Fruit fly (Drosophila melanogaster) whole organism, prepupa: ENCODE results near the gene CG34268.

ENCODE experiments used
- Blimp-1 ChIP-seq: fragments of 200-800 bp; sonication (Bioruptor generic); optimal IDR thresholded peaks from 3 replicates; lab custom pipeline; 2017; ENCODE audit warnings: missing biosample characterization, missing genetic modification characterization, mild to moderate bottlenecking, moderate library complexity, missing genetic modification reagents
- CG10631 ChIP-seq: fragments of 200-800 bp; sonication (Bioruptor generic); optimal IDR thresholded peaks from 2 replicates; lab custom pipeline; 2016; ENCODE audit warnings: missing biosample characterization, missing genetic modification characterization
- CG10669 ChIP-seq: fragments of 200-800 bp; sonication (Bioruptor generic); optimal IDR thresholded peaks from 3 replicates; lab custom pipeline; 2018; ENCODE audit warnings: missing biosample characterization, mild to moderate bottlenecking, missing genetic modification characterization, moderate library complexity
- CG11294 ChIP-seq: fragments of 200-800 bp; sonication (Bioruptor generic); IDR thresholded peaks from 2 replicates; pipeline ENCODE4 v1.3.6; 2022; ENCODE audit warnings: missing biosample characterization, missing genetic modification characterization
- CG11762 ChIP-seq: fragments of 200-800 bp; sonication (Bioruptor generic); optimal IDR thresholded peaks from 3 replicates; lab custom pipeline; 2016; ENCODE audit warnings: missing biosample characterization, missing genetic modification characterization; ENCODE audit not compliant: insufficient read depth
- CG11902 ChIP-seq: fragments of 200-800 bp; sonication (Bioruptor generic); optimal IDR thresholded peaks from 3 replicates; lab custom pipeline; 2016; ENCODE audit warnings: missing biosample characterization, missing genetic modification characterization
- CG1621 ChIP-seq: fragments of 200-800 bp; sonication (Bioruptor generic); optimal IDR thresholded peaks from 3 replicates; lab custom pipeline; 2018; ENCODE audit warnings: missing biosample characterization, mild to moderate bottlenecking, missing genetic modification characterization
- CG16779 ChIP-seq: fragments of 200-800 bp; sonication (Bioruptor generic); optimal IDR thresholded peaks from 3 replicates; lab custom pipeline; 2017; ENCODE audit warnings: missing biosample characterization, mild to moderate bottlenecking, missing genetic modification characterization
- CG3032 ChIP-seq: fragments of 200-800 bp; optimal IDR thresholded peaks from 2 replicates; lab custom pipeline; 2019; ENCODE audit warnings: missing biosample characterization, mild to moderate bottlenecking, missing genetic modification characterization, moderate library complexity
- CG31627 ChIP-seq: fragments of 200-800 bp; sonication (Bioruptor generic); optimal IDR thresholded peaks from 3 replicates; lab custom pipeline; 2016; ENCODE audit warnings: missing biosample characterization, missing genetic modification characterization
- CG3919 ChIP-seq: fragments of 200-800 bp; sonication (Bioruptor generic); optimal IDR thresholded peaks from 3 replicates; lab custom pipeline; 2016; ENCODE audit warnings: missing biosample characterization, missing genetic modification characterization
- CG6163 ChIP-seq: fragments of 200-800 bp; sonication (Bioruptor generic); IDR thresholded peaks from 3 replicates; pipeline ENCODE4 v1.3.6; 2022; ENCODE audit warnings: missing biosample characterization, missing genetic modification characterization
- CG6276 ChIP-seq: fragments of 200-800 bp; sonication (Bioruptor generic); optimal IDR thresholded peaks from 2 replicates; lab custom pipeline; 2017; ENCODE audit warnings: missing biosample characterization, mild to moderate bottlenecking, missing genetic modification characterization
- CG6792 ChIP-seq: fragments of 200-800 bp; sonication (Bioruptor generic); optimal IDR thresholded peaks from 3 replicates; lab custom pipeline; 2016; ENCODE audit warnings: missing biosample characterization, missing genetic modification characterization
- CG7368 ChIP-seq: fragments of 200-800 bp; sonication (Bioruptor generic); optimal IDR thresholded peaks from 3 replicates; lab custom pipeline; 2016; ENCODE audit warnings: missing biosample characterization, missing genetic modification characterization
- CG8119 ChIP-seq: fragments of 200-800 bp; sonication (Bioruptor generic); IDR thresholded peaks from 3 replicates; pipeline ENCODE4 v1.3.6; 2022; ENCODE audit warnings: missing biosample characterization, missing genetic modification characterization
- CG8319 ChIP-seq: fragments of 200-800 bp; sonication (Bioruptor generic); optimal IDR thresholded peaks from 3 replicates; lab custom pipeline; 2016; ENCODE audit warnings: missing biosample characterization, missing genetic modification characterization
- CG8632 ChIP-seq: fragments of 200-800 bp; sonication (Bioruptor generic); optimal IDR thresholded peaks from 3 replicates; lab custom pipeline; 2016; ENCODE audit warnings: missing biosample characterization, missing genetic modification characterization
- CG9139 ChIP-seq: fragments of 200-800 bp; sonication (Bioruptor generic); optimal IDR thresholded peaks from 3 replicates; lab custom pipeline; 2017; ENCODE audit warnings: missing biosample characterization, mild to moderate bottlenecking, missing genetic modification characterization
- Eip78C ChIP-seq: fragments of 200-800 bp; sonication (Bioruptor generic); peaks from one replicate; lab custom pipeline; 2016; ENCODE audit warnings: missing biosample characterization, missing genetic modification characterization
- Ets21C ChIP-seq: fragments of 200-800 bp; sonication (Bioruptor generic); optimal IDR thresholded peaks from 3 replicates; lab custom pipeline; 2016; ENCODE audit warnings: missing biosample characterization, missing genetic modification characterization
- Ets96B ChIP-seq: fragments of 200-800 bp; optimal IDR thresholded peaks from 2 replicates; lab custom pipeline; 2019; ENCODE audit warnings: missing biosample characterization, mild to moderate bottlenecking, missing genetic modification characterization, moderate library complexity
- Gug ChIP-seq: fragments of 200-800 bp; sonication (Bioruptor generic); IDR thresholded peaks from 2 replicates; pipeline ENCODE4 v1.3.6; 2022; ENCODE audit warnings: missing biosample characterization, missing genetic modification characterization
- Hr38 ChIP-seq: sonication (Bioruptor generic); optimal IDR thresholded peaks from 2 replicates; lab custom pipeline; 2016; ENCODE audit warnings: missing biosample characterization, missing genetic modification characterization
- Hr39 ChIP-seq: fragments of 200-800 bp; sonication (Bioruptor generic); optimal IDR thresholded peaks from 2 replicates; lab custom pipeline; 2016; ENCODE audit warnings: missing biosample characterization, missing genetic modification characterization
- Lpt ChIP-seq: fragments of 200-800 bp; sonication (Bioruptor generic); optimal IDR thresholded peaks from 3 replicates; lab custom pipeline; 2016; ENCODE audit warnings: missing biosample characterization, missing genetic modification characterization
- OdsH ChIP-seq: fragments of 200-800 bp; sonication (Bioruptor generic); optimal IDR thresholded peaks from 3 replicates; lab custom pipeline; 2016; ENCODE audit warnings: missing biosample characterization, missing genetic modification characterization
- Smox ChIP-seq: fragments of 200-800 bp; sonication (Bioruptor generic); optimal IDR thresholded peaks from 3 replicates; lab custom pipeline; 2016; ENCODE audit warnings: missing biosample characterization, missing genetic modification characterization
- Sox14 ChIP-seq: fragments of 200-800 bp; sonication (Bioruptor generic); optimal IDR thresholded peaks from 3 replicates; lab custom pipeline; 2016; ENCODE audit warnings: missing biosample characterization, missing genetic modification characterization
- Sox15 ChIP-seq: fragments of 200-800 bp; sonication (Bioruptor generic); optimal IDR thresholded peaks from 3 replicates; lab custom pipeline; 2016; ENCODE audit warnings: missing biosample characterization, missing genetic modification characterization
- achi ChIP-seq: fragments of 200-800 bp; sonication (Bioruptor generic); optimal IDR thresholded peaks from 3 replicates; lab custom pipeline; 2016; ENCODE audit warnings: missing biosample characterization, missing genetic modification characterization
- acj6 ChIP-seq: fragments of 200-800 bp; sonication (Bioruptor generic); optimal IDR thresholded peaks from 3 replicates; lab custom pipeline; 2016; ENCODE audit warnings: missing biosample characterization, missing genetic modification characterization
- cyc ChIP-seq: fragments of 200-800 bp; sonication (Bioruptor generic); optimal IDR thresholded peaks from 3 replicates; lab custom pipeline; 2016; ENCODE audit warnings: missing biosample characterization, missing genetic modification characterization
- dac ChIP-seq: fragments of 200-800 bp; sonication (Bioruptor generic); optimal IDR thresholded peaks from 2 replicates; lab custom pipeline; 2017; ENCODE audit warnings: missing biosample characterization, mild to moderate bottlenecking, missing genetic modification characterization
- dsx ChIP-seq: fragments of 200-800 bp; optimal IDR thresholded peaks from 3 replicates; lab custom pipeline; 2019; ENCODE audit warnings: missing biosample characterization, mild to moderate bottlenecking, missing genetic modification characterization, moderate library complexity; ENCODE audit not compliant: poor library complexity, severe bottlenecking
- eg ChIP-seq: fragments of 200-800 bp; sonication (Bioruptor generic); IDR thresholded peaks from 3 replicates; pipeline ENCODE4 v1.3.6; 2022; ENCODE audit warnings: missing biosample characterization, missing genetic modification characterization
- esn ChIP-seq: fragments of 200-800 bp; sonication (Bioruptor generic); optimal IDR thresholded peaks from 2 replicates; lab custom pipeline; 2016; ENCODE audit warnings: missing biosample characterization, mild to moderate bottlenecking, missing genetic modification characterization, moderate library complexity
- fd59A ChIP-seq: fragments of 200-800 bp; sonication (Bioruptor generic); optimal IDR thresholded peaks from 2 replicates; lab custom pipeline; 2017; ENCODE audit warnings: missing biosample characterization, mild to moderate bottlenecking, missing genetic modification characterization, missing genetic modification reagents
- fd85E ChIP-seq: fragments of 200-800 bp; sonication (Bioruptor generic); optimal IDR thresholded peaks from 3 replicates; lab custom pipeline; 2016; ENCODE audit warnings: missing biosample characterization, missing genetic modification characterization
- fkh ChIP-seq: fragments of 200-800 bp; sonication (Bioruptor generic); optimal IDR thresholded peaks from 3 replicates; lab custom pipeline; 2017; ENCODE audit warnings: missing biosample characterization, mild to moderate bottlenecking, missing genetic modification characterization, moderate library complexity
- lz ChIP-seq: fragments of 200-800 bp; sonication (Bioruptor generic); optimal IDR thresholded peaks from 3 replicates; lab custom pipeline; 2016; ENCODE audit warnings: missing biosample characterization, missing genetic modification characterization
- net ChIP-seq: fragments of 200-800 bp; sonication (Bioruptor generic); optimal IDR thresholded peaks from 3 replicates; lab custom pipeline; 2016; ENCODE audit warnings: missing biosample characterization, missing genetic modification characterization
- pdm3 ChIP-seq: fragments of 200-800 bp; sonication (Bioruptor generic); optimal IDR thresholded peaks from 3 replicates; lab custom pipeline; 2016; ENCODE audit warnings: missing biosample characterization, missing genetic modification characterization
- salr ChIP-seq, 2 experiments: fragments of 200-800 bp; sonication (Bioruptor generic); optimal IDR thresholded peaks; 3 replicates each; lab custom pipeline; 2016 to 2018; ENCODE audit warnings: missing biosample characterization in 2 of 2, missing genetic modification characterization in 2 of 2, mild to moderate bottlenecking in 1 of 2
- spab ChIP-seq: fragments of 200-800 bp; sonication (Bioruptor generic); optimal IDR thresholded peaks from 2 replicates; lab custom pipeline; 2017; ENCODE audit warnings: missing biosample characterization, mild to moderate bottlenecking, missing genetic modification characterization, missing genetic modification reagents
- vri ChIP-seq: fragments of 200-800 bp; sonication (Bioruptor generic); optimal IDR thresholded peaks from 3 replicates; lab custom pipeline; 2016; ENCODE audit warnings: missing biosample characterization, mild to moderate bottlenecking, missing genetic modification characterization

Gene CG34268

DNA sequence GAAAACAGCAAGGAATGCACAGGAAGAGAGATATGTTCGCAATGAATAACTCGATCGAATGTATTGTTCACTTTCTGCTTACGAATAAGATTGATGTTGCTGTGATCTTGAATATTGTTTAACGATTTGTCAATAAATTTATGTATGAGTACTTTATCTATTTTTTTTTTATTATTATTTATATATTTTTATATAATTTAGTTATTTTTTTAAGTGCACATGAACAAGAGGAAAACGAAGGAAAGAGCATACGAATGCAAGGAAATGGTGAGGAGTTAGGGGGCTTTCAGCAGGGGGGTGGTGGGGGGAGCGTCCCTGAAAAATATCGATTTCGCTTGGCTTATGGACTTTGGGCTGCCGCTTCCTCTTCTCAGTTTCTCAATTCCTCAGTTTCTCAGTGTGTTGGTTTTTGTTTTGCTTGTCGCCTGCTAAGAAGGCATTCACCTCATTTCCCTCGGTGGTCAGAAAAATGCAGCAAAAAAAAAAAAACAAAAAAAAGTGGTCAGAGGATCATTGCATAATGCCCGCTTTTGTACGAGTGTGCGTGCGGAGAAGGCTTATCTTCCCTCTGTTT is 30.6 kb downstream of the CG34268 start (continued):
- TF ChIP-seq CG10669 (peak; percentile 83), Eip78C (GFP tag; lab: Kevin White, UChicago) (peak; percentile 89), fd59A (GFP tag; lab: Kevin White, UChicago) (peak; percentile 4), salr (GFP tag; optimal IDR thresholded peaks at IDR 0.05; lab: Kevin White, UChicago) (peak in 1 of 2 experiments; percentile 49), OdsH (GFP tag; lab: Kevin White, UChicago) (peak; percentile 55), CG10631 (peak; percentile 83), CG16779 (tag; lab: Kevin White, UChicago) (peak; percentile 76), CG8319 (GFP tag; lab: Kevin White, UChicago) (peak; percentile 64), Smox (no peak), CG11294 (GFP tag; lab: Robert Waterston, UW) (no peak), CG3032 (peak; percentile 91), Ets96B (tag; lab: Kevin White, UChicago) (peak; percentile 93), CG11762 (GFP tag; lab: Kevin White, UChicago) (peak; percentile 46), fkh (GFP tag; lab: Kevin White, UChicago) (no peak), CG6792 (GFP tag; lab: Kevin White, UChicago) (peak; percentile 62), dac (no peak), CG8632 (GFP tag; lab: Kevin White, UChicago) (peak; percentile 86), Sox14 (peak; percentile 45), Hr38 (GFP tag; lab: Kevin White, UChicago) (no peak), CG11902 (GFP tag; lab: Kevin White, UChicago) (peak; percentile 56), CG8119 (peak; percentile 76), CG1621 (tag; lab: Kevin White, UChicago) (peak; percentile 60), Hr39 (GFP tag; lab: Kevin White, UChicago) (no peak), CG31627 (GFP tag; lab: Kevin White, UChicago) (no peak), net (GFP tag; lab: Kevin White, UChicago) (peak; percentile 8), Blimp-1 (GFP tag; lab: Kevin White, UChicago) (peak; percentile 69), CG6276 (peak; percentile 41), acj6 (GFP tag; lab: Kevin White, UChicago) (peak; percentile 58), Sox15 (GFP tag; lab: Kevin White, UChicago) (peak; percentile 20), dsx (GFP tag; lab: Kevin White, UChicago) (peak; percentile 88), vri (GFP tag; lab: Kevin White, UChicago) (peak; percentile 77)
- TF ChIP-seq, all 60 proteins: peak for 47

DNA sequence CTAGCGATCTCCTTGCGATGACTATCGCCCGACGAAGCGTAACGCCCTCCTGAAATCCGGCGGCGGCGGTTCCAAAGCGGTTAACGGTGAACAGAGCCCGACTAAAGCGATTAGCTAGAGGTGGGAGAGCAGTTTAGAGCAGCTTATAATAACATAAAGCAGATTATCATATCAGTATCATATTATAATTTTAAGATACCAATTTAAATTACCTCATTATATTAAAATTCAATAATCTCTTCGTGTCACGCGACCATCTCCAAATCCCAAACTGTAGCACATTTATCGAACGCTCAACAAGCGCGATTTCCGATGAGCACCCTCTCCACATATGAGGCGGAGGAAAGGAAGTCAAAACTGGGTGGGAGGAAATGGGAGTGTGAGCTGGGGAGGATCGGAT is 33.0 kb downstream of the CG34268 start:
- TF ChIP-seq Sox15 (GFP tag; lab: Kevin White, UChicago) = no peak
- no peak for TF ChIP-seq Ets21C (GFP tag; lab: Kevin White, UChicago)
- no peak for TF ChIP-seq CG1621 (tag; lab: Kevin White, UChicago)
- no peak for TF ChIP-seq Sox14
- no peak for TF ChIP-seq dac
- TF ChIP-seq fd85E (GFP tag; lab: Kevin White, UChicago) = no peak
- TF ChIP-seq CG11762 (GFP tag; lab: Kevin White, UChicago) = no peak
- peak; percentile 36; the same call in 1 of the 2 replicates for TF ChIP-seq CG11294 (GFP tag; lab: Robert Waterston, UW)
- peak; percentile 7 for TF ChIP-seq OdsH (GFP tag; lab: Kevin White, UChicago)
- no peak for TF ChIP-seq Gug (GFP tag; lab: Robert Waterston, UW)
- TF ChIP-seq CG8119 = peak; percentile 68; the same call in 2 of the 3 replicates
- peak; percentile 12 for TF ChIP-seq net (GFP tag; lab: Kevin White, UChicago)
- peak; percentile 72 for TF ChIP-seq Eip78C (GFP tag; lab: Kevin White, UChicago)
- TF ChIP-seq Hr38 (GFP tag; lab: Kevin White, UChicago) = no peak
- peak; percentile 6 for TF ChIP-seq Smox
- no peak for TF ChIP-seq CG31627 (GFP tag; lab: Kevin White, UChicago)
- TF ChIP-seq lz (GFP tag; lab: Kevin White, UChicago) = peak; percentile 23
- peak; percentile 2 for TF ChIP-seq CG7368 (GFP tag; lab: Kevin White, UChicago)
- no peak for TF ChIP-seq achi (GFP tag; lab: Kevin White, UChicago)
- TF ChIP-seq spab = no peak
- peak; percentile 1 for TF ChIP-seq CG3919 (GFP tag; lab: Kevin White, UChicago)
- no peak for TF ChIP-seq CG11902 (GFP tag; lab: Kevin White, UChicago)
- peak; percentile 38 for TF ChIP-seq esn (GFP tag; lab: Kevin White, UChicago)
- no peak for TF ChIP-seq cyc
- TF ChIP-seq Lpt = no peak
- no peak for TF ChIP-seq CG9139
- TF ChIP-seq pdm3 (GFP tag; lab: Kevin White, UChicago) = peak; percentile 31
- peak; percentile 68 for TF ChIP-seq eg (GFP tag; lab: Robert Waterston, UW)
- TF ChIP-seq CG6163 (GFP tag; lab: Robert Waterston, UW) = 0 out of 3 replicates have a peak, but pooled peaks have one; percentile 46
- TF ChIP-seq salr (GFP tag; optimal IDR thresholded peaks at IDR 0.05; lab: Kevin White, UChicago) = no peak
- TF ChIP-seq dsx (GFP tag; lab: Kevin White, UChicago) = no peak
- no peak for TF ChIP-seq CG8319 (GFP tag; lab: Kevin White, UChicago)
- no peak for TF ChIP-seq CG10631
- no peak for TF ChIP-seq Hr39 (GFP tag; lab: Kevin White, UChicago)
- TF ChIP-seq CG3032 = no peak
- peak; percentile 17 for TF ChIP-seq acj6 (GFP tag; lab: Kevin White, UChicago)
